Worm (Caenorhabditis elegans): ENCODE data around the gene F54D12.1.

- no peak for TF ChIP-seq skn-1 (tag; optimal IDR thresholded peaks at IDR 0.05)
- no peak for TF ChIP-seq T20F7.1 (GFP tag; optimal IDR thresholded peaks at IDR 0.05)
- no peak for TF ChIP-seq ztf-11 (tag; optimal IDR thresholded peaks at IDR 0.05)
Observed at ce11 chrII:1376795-1377194, 23.4 kb upstream of the F54D12.1 start.

Measured in whole organism, L4 larva.